Fruit fly (Drosophila melanogaster) whole organism, embryonic: ENCODE data around the gene Drs.

ENCODE experiments used
- B-H1 ChIP-seq: fragments of 200-800 bp; sonication (Bioruptor generic); IDR thresholded peaks from 3 replicates; pipeline ENCODE4 v1.3.6; 2022; ENCODE audit warnings: missing biosample characterization, missing genetic modification characterization
- Bdp1 ChIP-seq: fragments of 200-800 bp; sonication (Bioruptor generic); optimal IDR thresholded peaks from 3 replicates; lab custom pipeline; 2016; ENCODE audit warnings: missing biosample characterization, missing genetic modification characterization
- Blimp-1 ChIP-seq: fragments of 200-800 bp; sonication (Bioruptor generic); optimal IDR thresholded peaks from 3 replicates; lab custom pipeline; 2018; ENCODE audit warnings: missing biosample characterization, missing genetic modification characterization, mild to moderate bottlenecking, moderate library complexity, missing genetic modification reagents
- CG10565 ChIP-seq: fragments of 200-800 bp; sonication (Bioruptor generic); optimal IDR thresholded peaks from 3 replicates; lab custom pipeline; 2016; ENCODE audit warnings: missing biosample characterization, mild to moderate bottlenecking, missing genetic modification characterization
- CG11093 ChIP-seq: fragments of 200-800 bp; sonication (Bioruptor generic); IDR thresholded peaks from 3 replicates; pipeline ENCODE4 v1.3.6; 2022; ENCODE audit warnings: missing biosample characterization, missing genetic modification characterization
- CG12155 ChIP-seq: fragments of 200-800 bp; sonication (Bioruptor generic); optimal IDR thresholded peaks from 3 replicates; lab custom pipeline; 2016; ENCODE audit warnings: missing biosample characterization, missing genetic modification characterization
- CG12744 ChIP-seq: fragments of 200-800 bp; sonication (Bioruptor generic); optimal IDR thresholded peaks from 2 replicates; lab custom pipeline; 2016; ENCODE audit warnings: missing biosample characterization, missing genetic modification characterization
- CG14965 ChIP-seq: fragments of 200-800 bp; sonication (Bioruptor generic); optimal IDR thresholded peaks from 2 replicates; lab custom pipeline; 2016; ENCODE audit warnings: missing biosample characterization, missing genetic modification characterization, borderline replicate concordance
- CG16779 ChIP-seq: fragments of 200-800 bp; sonication (Bioruptor generic); IDR thresholded peaks from 2 replicates; pipeline ENCODE4 v1.3.6; 2022; ENCODE audit warnings: missing biosample characterization, missing genetic modification characterization
- CG16813 ChIP-seq: fragments of 200-800 bp; sonication (Bioruptor generic); IDR thresholded peaks from 3 replicates; pipeline ENCODE4 v1.3.6; 2022; ENCODE audit warnings: missing biosample characterization, missing genetic modification characterization; ENCODE audit not compliant: partially characterized antibody
- CG16863 ChIP-seq: fragments of 200-800 bp; sonication (Bioruptor generic); optimal IDR thresholded peaks from 3 replicates; lab custom pipeline; 2016; ENCODE audit warnings: missing biosample characterization, missing genetic modification characterization
- CG17568 ChIP-seq: fragments of 200-800 bp; sonication (Bioruptor generic); optimal IDR thresholded peaks from 2 replicates; lab custom pipeline; 2018; ENCODE audit warnings: missing biosample characterization, mild to moderate bottlenecking, missing genetic modification characterization, moderate library complexity
- CG17802 ChIP-seq: fragments of 200-800 bp; sonication (Bioruptor generic); optimal IDR thresholded peaks from 2 replicates; lab custom pipeline; 2018; ENCODE audit warnings: missing biosample characterization, mild to moderate bottlenecking, missing genetic modification characterization, moderate library complexity
- CG1792 ChIP-seq: fragments of 200-800 bp; sonication (Bioruptor generic); optimal IDR thresholded peaks from 2 replicates; lab custom pipeline; 2016; ENCODE audit warnings: missing biosample characterization, missing genetic modification characterization
- CG18011 ChIP-seq: fragments of 200-800 bp; sonication (Bioruptor generic); optimal IDR thresholded peaks from 2 replicates; lab custom pipeline; 2017; ENCODE audit warnings: missing biosample characterization, missing genetic modification characterization, mild to moderate bottlenecking, moderate library complexity, missing genotype
- CG2712 ChIP-seq: fragments of 200-800 bp; optimal IDR thresholded peaks from 3 replicates; lab custom pipeline; 2019; ENCODE audit warnings: missing biosample characterization, mild to moderate bottlenecking, missing genetic modification characterization, moderate library complexity
- CG3407 ChIP-seq: fragments of 200-800 bp; sonication (Bioruptor generic); optimal IDR thresholded peaks from 2 replicates; lab custom pipeline; 2018; ENCODE audit warnings: missing biosample characterization, mild to moderate bottlenecking, missing genetic modification characterization
- CG4360 ChIP-seq: fragments of 200-800 bp; sonication (Bioruptor generic); IDR thresholded peaks from 2 replicates; pipeline ENCODE4 v1.3.6; 2022; ENCODE audit warnings: missing biosample characterization, missing genetic modification characterization
- CG4424 ChIP-seq: fragments of 200-800 bp; sonication (Bioruptor generic); optimal IDR thresholded peaks from 3 replicates; lab custom pipeline; 2016; ENCODE audit warnings: missing biosample characterization, missing genetic modification characterization
- CG4617 ChIP-seq: fragments of 200-800 bp; sonication (Bioruptor generic); optimal IDR thresholded peaks from 3 replicates; lab custom pipeline; 2016; ENCODE audit warnings: missing biosample characterization, missing genetic modification characterization, borderline replicate concordance
- CG4854 ChIP-seq: fragments of 200-800 bp; sonication (Bioruptor generic); optimal IDR thresholded peaks from 2 replicates; lab custom pipeline; 2016; ENCODE audit warnings: missing biosample characterization, missing genetic modification characterization, inconsistent platforms
- CG6175 ChIP-seq: fragments of 200-800 bp; sonication (Bioruptor generic); IDR thresholded peaks from 3 replicates; pipeline ENCODE4 v1.3.6; 2022; ENCODE audit warnings: missing biosample characterization, missing genetic modification characterization
- CG6654 ChIP-seq: fragments of 200-800 bp; sonication (Bioruptor generic); optimal IDR thresholded peaks from 2 replicates; lab custom pipeline; 2017; ENCODE audit warnings: missing biosample characterization, mild to moderate bottlenecking, missing genetic modification characterization
- CG6765 ChIP-seq: fragments of 200-800 bp; sonication (Bioruptor generic); optimal IDR thresholded peaks from 3 replicates; lab custom pipeline; 2017; ENCODE audit warnings: missing biosample characterization, mild to moderate bottlenecking, missing genetic modification characterization
- CG9215 ChIP-seq: fragments of 200-800 bp; sonication (Bioruptor generic); IDR thresholded peaks from 2 replicates; pipeline ENCODE4 v1.3.6; 2022; ENCODE audit warnings: missing biosample characterization, missing genetic modification characterization
- CG9437 ChIP-seq: fragments of 200-800 bp; sonication (Bioruptor generic); optimal IDR thresholded peaks from 2 replicates; lab custom pipeline; 2018; ENCODE audit warnings: missing biosample characterization, mild to moderate bottlenecking, missing genetic modification characterization
- Camta ChIP-seq: fragments of 200-800 bp; sonication (Bioruptor generic); optimal IDR thresholded peaks from 2 replicates; lab custom pipeline; 2016; ENCODE audit warnings: missing biosample characterization, missing genetic modification characterization
- Dbx ChIP-seq: fragments of 200-800 bp; sonication (Bioruptor generic); IDR thresholded peaks from 3 replicates; pipeline ENCODE4 v1.3.6; 2022; ENCODE audit warnings: missing biosample characterization, missing genetic modification characterization
- Dref ChIP-seq: fragments of 200-800 bp; sonication (Bioruptor generic); IDR thresholded peaks from 2 replicates; pipeline ENCODE4 v1.3.6; 2022; ENCODE audit warnings: missing biosample characterization, missing genetic modification characterization
- Ets65A ChIP-seq: fragments of 200-800 bp; sonication (Bioruptor generic); peaks from one replicate; lab custom pipeline; 2016; ENCODE audit warnings: missing biosample characterization, missing genetic modification characterization
- HLH4C ChIP-seq: fragments of 200-800 bp; sonication (Bioruptor generic); IDR thresholded peaks from 3 replicates; pipeline ENCODE4 v1.3.6; 2022; ENCODE audit warnings: missing biosample characterization, missing genetic modification characterization; ENCODE audit not compliant: partially characterized antibody
- Lhr ChIP-seq: fragments of 200-800 bp; sonication (Bioruptor generic); optimal IDR thresholded peaks from 3 replicates; lab custom pipeline; 2017; ENCODE audit warnings: mild to moderate bottlenecking, missing biosample characterization, missing genetic modification reagents, missing genetic modification characterization
- Lpt ChIP-seq: fragments of >200 bp; optimal IDR thresholded peaks from 2 replicates; lab custom pipeline; 2018; ENCODE audit warnings: missing biosample characterization, missing genetic modification characterization
- NFAT ChIP-seq: fragments of 200-800 bp; sonication (Bioruptor generic); IDR thresholded peaks from 2 replicates; pipeline ENCODE4 v1.3.6; 2022; ENCODE audit warnings: missing biosample characterization, missing genetic modification characterization
- Ptx1 ChIP-seq: fragments of 200-800 bp; sonication (Bioruptor generic); IDR thresholded peaks from 2 replicates; pipeline ENCODE4 v1.3.6; 2022; ENCODE audit warnings: missing biosample characterization, missing genetic modification characterization
- Stat92E ChIP-seq, 3 experiments: fragments of >200 bp in 2 of 3; fragments of 200-800 bp in 1 of 3; sonication (Bioruptor generic) in 1 of 3; optimal IDR thresholded peaks; 2 replicates each; lab custom pipeline; 2017 to 2019; ENCODE audit warnings: missing biosample characterization in 3 of 3, missing genetic modification characterization in 3 of 3, mild to moderate bottlenecking in 1 of 3, moderate library complexity in 1 of 3
- amos ChIP-seq: fragments of 200-800 bp; sonication (Bioruptor generic); IDR thresholded peaks from 2 replicates; pipeline ENCODE4 v1.3.6; 2022; ENCODE audit warnings: missing biosample characterization, missing genetic modification characterization; ENCODE audit not compliant: partially characterized antibody
- bowl ChIP-seq: fragments of 200-800 bp; sonication (Bioruptor generic); IDR thresholded peaks from 2 replicates; pipeline ENCODE4 v1.3.6; 2022; ENCODE audit warnings: missing biosample characterization, missing genetic modification characterization
- cato ChIP-seq: fragments of 200-800 bp; sonication (Bioruptor generic); optimal IDR thresholded peaks from 2 replicates; lab custom pipeline; 2016; ENCODE audit warnings: missing biosample characterization, missing genetic modification characterization, borderline replicate concordance
- chm ChIP-seq: fragments of 200-800 bp; sonication (Bioruptor generic); IDR thresholded peaks from 2 replicates; pipeline ENCODE4 v1.3.6; 2022; ENCODE audit warnings: missing biosample characterization, missing genetic modification characterization
- dan ChIP-seq: fragments of 200-800 bp; sonication (Bioruptor generic); IDR thresholded peaks from 2 replicates; pipeline ENCODE4 v1.3.6; 2022; ENCODE audit warnings: missing biosample characterization, missing genetic modification characterization
- en ChIP-seq: fragments of 200-800 bp; sonication (Bioruptor generic); optimal IDR thresholded peaks from 2 replicates; lab custom pipeline; 2016; ENCODE audit warnings: missing biosample characterization, missing genetic modification characterization
- grau ChIP-seq: fragments of 200-800 bp; optimal IDR thresholded peaks from 3 replicates; lab custom pipeline; 2019; ENCODE audit warnings: missing biosample characterization, mild to moderate bottlenecking, missing genetic modification characterization, moderate library complexity
- luna ChIP-seq: fragments of 200-800 bp; sonication (Bioruptor generic); optimal IDR thresholded peaks from 2 replicates; lab custom pipeline; 2016; ENCODE audit warnings: missing biosample characterization, missing genetic modification characterization
- mld ChIP-seq: fragments of 200-800 bp; sonication (Bioruptor generic); IDR thresholded peaks from 3 replicates; pipeline ENCODE4 v1.3.6; 2022; ENCODE audit warnings: missing biosample characterization, missing genetic modification characterization; ENCODE audit not compliant: partially characterized antibody
- pros ChIP-seq: fragments of 200-800 bp; sonication (Bioruptor generic); optimal IDR thresholded peaks from 3 replicates; lab custom pipeline; 2019; ENCODE audit warnings: missing biosample characterization, mild to moderate bottlenecking, missing genetic modification characterization, moderate library complexity
- sens ChIP-seq: fragments of 200-800 bp; sonication (Bioruptor generic); peaks from one replicate; lab custom pipeline; 2016; ENCODE audit warnings: missing biosample characterization, missing genetic modification characterization
- seq ChIP-seq: fragments of 200-800 bp; sonication (Bioruptor generic); IDR thresholded peaks from 2 replicates; pipeline ENCODE4 v1.3.6; 2022; ENCODE audit warnings: missing biosample characterization, missing genetic modification characterization
- stwl ChIP-seq: fragments of 200-800 bp; sonication (Bioruptor generic); optimal IDR thresholded peaks from 3 replicates; lab custom pipeline; 2018; ENCODE audit warnings: missing biosample characterization, mild to moderate bottlenecking, missing genetic modification characterization, moderate library complexity
- twi ChIP-seq: fragments of 200-800 bp; optimal IDR thresholded peaks from 2 replicates; lab custom pipeline; 2019; ENCODE audit warnings: missing biosample characterization, mild to moderate bottlenecking, missing genetic modification characterization, moderate library complexity

Gene Drs

DNA sequence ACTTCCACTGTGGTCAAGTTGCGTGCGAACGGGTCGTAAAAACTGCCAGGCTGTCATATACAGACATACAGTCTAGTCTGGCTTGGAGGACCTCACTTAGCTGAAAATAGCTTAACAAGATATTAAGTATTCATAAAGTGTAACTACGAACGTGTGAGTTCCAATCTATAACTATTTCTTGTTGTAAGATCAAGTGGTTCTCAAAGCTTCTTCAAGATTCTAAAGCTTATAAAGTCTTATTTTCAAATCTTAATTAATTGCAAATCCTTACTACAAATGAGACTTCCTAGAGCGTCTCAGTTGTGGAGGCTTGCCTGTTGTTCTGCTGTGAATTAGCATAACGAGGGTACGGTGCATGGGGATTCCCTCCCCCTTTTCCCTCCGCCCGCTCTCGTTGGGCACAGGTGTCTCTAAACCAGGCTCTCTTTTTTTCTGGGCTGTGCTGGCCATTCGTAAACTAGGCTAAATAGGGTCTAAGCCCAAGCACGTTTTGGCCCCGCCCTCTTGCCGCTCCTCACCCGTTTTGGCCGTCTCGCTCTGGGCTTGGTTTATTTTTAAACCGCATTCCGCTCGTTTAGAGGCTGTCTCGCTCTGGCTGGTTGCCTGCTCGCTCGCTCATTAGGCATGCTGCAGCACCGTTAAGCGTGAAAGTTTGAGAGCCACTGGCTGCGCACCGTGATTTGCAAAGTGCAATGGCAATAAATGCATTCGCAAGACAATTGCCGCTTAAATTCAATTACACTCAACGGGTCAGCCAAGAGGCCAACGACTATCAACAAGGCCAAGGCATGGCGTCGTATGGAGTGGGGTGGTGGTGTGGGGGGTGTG is 31.1 kb upstream of the Drs start (continued):
- TF ChIP-seq HLH4C (GFP tag; lab: Robert Waterston, UW) = 0 out of 3 replicates have a peak, but pooled peaks have one; percentile 29
- TF ChIP-seq dan (GFP tag; lab: Robert Waterston, UW) = no peak
- no peak for TF ChIP-seq luna (GFP tag; lab: Kevin White, UChicago)
- TF ChIP-seq CG3407 (GFP tag; lab: Kevin White, UChicago) = no peak
- no peak for TF ChIP-seq mld (GFP tag; lab: Robert Waterston, UW)
- TF ChIP-seq grau (tag; lab: Kevin White, UChicago) = peak; percentile 34
- TF ChIP-seq CG2712 (tag; lab: Kevin White, UChicago) = no peak
- TF ChIP-seq bowl (GFP tag; lab: Robert Waterston, UW) = no peak
- no peak for TF ChIP-seq cato (GFP tag; lab: Kevin White, UChicago)
- TF ChIP-seq Ptx1 (GFP tag; lab: Robert Waterston, UW) = no peak
- no peak for TF ChIP-seq Bdp1 (GFP tag; lab: Kevin White, UChicago)
- TF ChIP-seq chm (GFP tag; lab: Robert Waterston, UW) = peak; percentile 38; the same call in 1 of the 2 replicates
- TF ChIP-seq Blimp-1 = no peak
- TF ChIP-seq en (GFP tag; lab: Kevin White, UChicago) = no peak
- no peak for TF ChIP-seq seq
- TF ChIP-seq CG18011 (GFP tag; lab: Kevin White, UChicago) = no peak
- no peak for TF ChIP-seq amos (GFP tag; lab: Robert Waterston, UW)
- no peak for TF ChIP-seq CG16779 (GFP tag; lab: Robert Waterston, UW)
- TF ChIP-seq B-H1 (GFP tag; lab: Robert Waterston, UW) = no peak
- TF ChIP-seq CG4360 (GFP tag; lab: Robert Waterston, UW) = peak; percentile 19; the same call in 1 of the 2 replicates
- TF ChIP-seq CG9437 (GFP tag; lab: Kevin White, UChicago) = no peak
- no peak for TF ChIP-seq CG6765 (GFP tag; lab: Kevin White, UChicago)
- no peak for TF ChIP-seq Dref (GFP tag; lab: Robert Waterston, UW)
- no peak for TF ChIP-seq CG6175 (GFP tag; lab: Robert Waterston, UW)
- no peak for TF ChIP-seq CG16813 (GFP tag; lab: Robert Waterston, UW)
- TF ChIP-seq CG10565 = no peak
- no peak for TF ChIP-seq pros (GFP tag; lab: Kevin White, UChicago)
- TF ChIP-seq CG11093 = no peak
- TF ChIP-seq CG12744 (GFP tag; lab: Kevin White, UChicago) = no peak
- peak; percentile 62 for TF ChIP-seq CG17802 (tag; lab: Kevin White, UChicago)
- TF ChIP-seq stwl = no peak
- no peak for TF ChIP-seq Lhr (GFP tag; lab: Kevin White, UChicago)
- TF ChIP-seq CG17568 = no peak
- TF ChIP-seq Dbx (GFP tag; lab: Robert Waterston, UW) = no peak
- no peak for TF ChIP-seq CG4424 (GFP tag; lab: Kevin White, UChicago)
- TF ChIP-seq CG4617 = no peak
- TF ChIP-seq Stat92E (GFP tag; optimal IDR thresholded peaks at IDR 0.05; lab: Kevin White, UChicago) = no peak
- no peak for TF ChIP-seq CG4854 (GFP tag; lab: Kevin White, UChicago)
- TF ChIP-seq CG1792 (GFP tag; lab: Kevin White, UChicago) = no peak
- TF ChIP-seq sens (GFP tag; lab: Kevin White, UChicago) = peak; percentile 52
- TF ChIP-seq CG16863 = no peak
- no peak for TF ChIP-seq CG14965
- TF ChIP-seq NFAT (GFP tag; lab: Robert Waterston, UW) = 0 out of 2 replicates have a peak, but pooled peaks have one; percentile 21
- TF ChIP-seq CG6654 (GFP tag; lab: Kevin White, UChicago) = peak; percentile 94
- no peak for TF ChIP-seq Camta (GFP tag; lab: Kevin White, UChicago)
- TF ChIP-seq Ets65A = peak; percentile 67
- TF ChIP-seq twi (tag; lab: Kevin White, UChicago) = no peak
- no peak for TF ChIP-seq CG9215 (GFP tag; lab: Robert Waterston, UW)
- no peak for TF ChIP-seq CG12155 (GFP tag; lab: Kevin White, UChicago)
- no peak for TF ChIP-seq Lpt (GFP tag; lab: Kevin White, UChicago)
